Fruit fly (Drosophila melanogaster) S2 (cell line): ENCODE data around the gene CG15743.

Experiments
- CG8478 ChIP-seq: fragments of >200 bp; optimal IDR thresholded peaks from 2 replicates; lab custom pipeline; 2018
- CTCF ChIP-seq, 2 experiments: fragments of >200 bp; optimal IDR thresholded peaks; 2 replicates each; lab custom pipeline; 2018

DNA sequence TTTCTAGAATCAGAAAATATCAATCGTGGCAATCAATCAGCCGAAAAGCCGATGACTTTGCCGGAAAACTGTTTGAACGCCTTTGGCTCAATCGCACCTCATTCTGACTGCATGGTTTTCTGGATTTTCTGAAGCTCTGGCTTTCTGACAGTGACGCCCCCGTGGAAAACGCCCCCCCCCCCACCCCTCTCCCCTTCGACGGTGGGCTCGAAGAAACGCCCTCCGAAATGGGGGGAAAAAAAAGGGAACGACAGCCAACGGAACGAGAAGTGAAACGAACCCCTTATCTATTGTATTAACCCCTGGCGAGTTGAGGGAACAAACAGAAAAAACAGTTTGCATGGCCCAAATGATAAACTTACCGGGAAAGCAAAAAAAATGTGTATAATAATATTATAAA, 37.0 kb upstream of the CG15743 start:
- no peak for TF ChIP-seq CG8478 (lab: Kevin White, UChicago)
- no peak for TF ChIP-seq CTCF (optimal IDR thresholded peaks at IDR 0.05; lab: Kevin White, UChicago)
